Fruit fly (Drosophila melanogaster) Kc167 (cell line): ENCODE results near the gene Kap-alpha3.

ENCODE experiments used
- Myc ChIP-seq: fragments of >200 bp; optimal IDR thresholded peaks from 2 replicates; lab custom pipeline; 2017; ENCODE audit warnings: missing external identifiers
- h ChIP-seq: fragments of >200 bp; optimal IDR thresholded peaks from 3 replicates; lab custom pipeline; 2018; ENCODE audit warnings: missing external identifiers
- insv ChIP-seq: fragments of >200 bp; optimal IDR thresholded peaks from 3 replicates; lab custom pipeline; 2018; ENCODE audit warnings: missing external identifiers
- psq ChIP-seq: fragments of >200 bp; optimal IDR thresholded peaks from 2 replicates; lab custom pipeline; 2017; ENCODE audit warnings: missing external identifiers

DNA sequence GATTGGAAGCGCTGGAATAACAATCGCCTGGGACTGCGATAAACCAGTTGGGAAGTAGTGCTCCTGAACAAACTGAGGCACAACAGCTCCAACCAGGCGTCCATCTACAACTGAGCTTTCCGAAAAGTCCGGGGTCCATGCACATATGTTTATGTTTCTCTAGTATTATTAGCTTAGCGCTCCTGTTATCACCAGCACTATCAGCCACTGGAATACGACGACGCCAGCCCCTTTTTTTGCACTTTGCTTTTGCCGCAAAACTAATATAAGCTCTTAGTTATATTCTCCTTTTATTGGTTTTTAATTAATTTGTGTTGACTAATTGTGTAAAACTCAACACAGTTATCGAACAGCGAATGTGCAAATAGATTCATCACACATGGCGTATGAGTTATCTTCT lies 6.0 kb downstream of the Kap-alpha3 start, which contains the start of gene CG9396:
- TF ChIP-seq psq (lab: Kevin White, UChicago) (no peak), h (lab: Kevin White, UChicago) (no peak), insv (no peak), Myc (lab: Kevin White, UChicago) (no peak)
